Fruit fly (Drosophila melanogaster): ENCODE measurements around the gene hid.

hid gene

dm6 chr3L:18213745-18214144 is 28.3 kb upstream of the hid start (continued):
- TF ChIP-seq CG11723 (GFP tag; optimal IDR thresholded peaks at IDR 0.05) (no peak), sens (GFP tag) (peak; percentile 22), Fer2 (tag; optimal IDR thresholded peaks at IDR 0.05) (no peak), CG6689 (GFP tag; IDR thresholded peaks at IDR 0.05) (no peak), CG6765 (GFP tag; optimal IDR thresholded peaks at IDR 0.05) (no peak), HmgD (GFP tag; optimal IDR thresholded peaks at IDR 0.05) (no peak), CG15514 (GFP tag; optimal IDR thresholded peaks at IDR 0.05) (no peak), CG2712 (tag; optimal IDR thresholded peaks at IDR 0.05) (no peak), slbo (GFP tag; IDR thresholded peaks at IDR 0.05) (no peak), Stat92E (GFP tag; optimal IDR thresholded peaks at IDR 0.05) (no peak), CG7271 (tag; optimal IDR thresholded peaks at IDR 0.05) (no peak), CG3847 (GFP tag; IDR thresholded peaks at IDR 0.05) (no peak), HmgZ (tag; optimal IDR thresholded peaks at IDR 0.05) (no peak), fd102C (GFP tag; optimal IDR thresholded peaks at IDR 0.05) (no peak), Abd-B (GFP tag; optimal IDR thresholded peaks at IDR 0.05) (no peak), vvl (GFP tag; IDR thresholded peaks at IDR 0.05) (no peak), peb (GFP tag; IDR thresholded peaks at IDR 0.05) (no peak), CG11504 (tag; optimal IDR thresholded peaks at IDR 0.05) (no peak), Mrtf (GFP tag; IDR thresholded peaks at IDR 0.05) (no peak), CG31224 (GFP tag; IDR thresholded peaks at IDR 0.05) (no peak), D (optimal IDR thresholded peaks at IDR 0.05) (no peak), D (GFP tag; optimal IDR thresholded peaks at IDR 0.05) (no peak), Hr3 (GFP tag; optimal IDR thresholded peaks at IDR 0.05) (no peak), CG12236 (GFP tag; optimal IDR thresholded peaks at IDR 0.05) (no peak), Rx (GFP tag; IDR thresholded peaks at IDR 0.05) (no peak), sr (GFP tag; IDR thresholded peaks at IDR 0.05) (no peak), bigmax (GFP tag; optimal IDR thresholded peaks at IDR 0.05) (no peak), Hsf (GFP tag; optimal IDR thresholded peaks at IDR 0.05) (no peak), usp (GFP tag; optimal IDR thresholded peaks at IDR 0.05) (no peak), Lim3 (GFP tag; IDR thresholded peaks at IDR 0.05) (no peak), H15 (GFP tag; IDR thresholded peaks at IDR 0.05) (no peak), CG6175 (GFP tag; IDR thresholded peaks at IDR 0.05) (no peak), Ets65A (GFP tag) (no peak), Meics (GFP tag; optimal IDR thresholded peaks at IDR 0.05) (no peak), abd-A (tag; optimal IDR thresholded peaks at IDR 0.05) (peak; percentile 4), cg (GFP tag; optimal IDR thresholded peaks at IDR 0.05) (peak; percentile 22), lola (GFP tag; optimal IDR thresholded peaks at IDR 0.05) (no peak), CG3163 (GFP tag; optimal IDR thresholded peaks at IDR 0.05) (no peak), sug (tag; optimal IDR thresholded peaks at IDR 0.05) (no peak), CG12391 (tag; optimal IDR thresholded peaks at IDR 0.05) (no peak), chinmo (GFP tag; IDR thresholded peaks at IDR 0.05; ENCODE audit: partially characterized antibody) (0 out of 4 replicates have a peak, but pooled peaks have one; percentile 40), tna (GFP tag; IDR thresholded peaks at IDR 0.05; ENCODE audit: partially characterized antibody) (no peak), Camta (GFP tag; optimal IDR thresholded peaks at IDR 0.05) (no peak), bcd (GFP tag; optimal IDR thresholded peaks at IDR 0.05) (no peak), Jarid2 (GFP tag; optimal IDR thresholded peaks at IDR 0.05) (no peak), cas (GFP tag; IDR thresholded peaks at IDR 0.05) (no peak), CG1024 (GFP tag; IDR thresholded peaks at IDR 0.05) (no peak), CG14050 (GFP tag; IDR thresholded peaks at IDR 0.05) (no peak), en (GFP tag; optimal IDR thresholded peaks at IDR 0.05) (no peak), jigr1 (GFP tag; IDR thresholded peaks at IDR 0.05) (no peak), ttk (GFP tag; IDR thresholded peaks at IDR 0.05) (peak; percentile 6; the same call in 1 of the 2 replicates), dm (GFP tag; optimal IDR thresholded peaks at IDR 0.05) (no peak), CG4360 (GFP tag; IDR thresholded peaks at IDR 0.05) (no peak)

Data from whole organism, embryonic.